Worm (Caenorhabditis elegans) whole organism, mixed stage, embryonic: ENCODE results near the gene K03A11.6.
A peak's percentile ranks its signal among the peaks of the same experiment; 100 is the strongest.

Source experiments
- M03D4.4 ChIP-seq: sonication (generic microtip); optimal IDR thresholded peaks from 2 replicates; lab custom pipeline; 2017; ENCODE audit warnings: mild to moderate bottlenecking, missing genetic modification characterization, missing compliant biosample characterization
- bed-3 ChIP-seq: fragments of 200-800 bp; sonication (Bioruptor generic); optimal IDR thresholded peaks from 3 replicates; lab custom pipeline; 2018; ENCODE audit warnings: mild to moderate bottlenecking, missing genetic modification characterization, moderate library complexity, missing compliant biosample characterization
- blmp-1 ChIP-seq: fragments of 150-350 bp; optimal IDR thresholded peaks from 2 replicates; lab custom pipeline; 2014; ENCODE audit warnings: missing biosample characterization, missing genetic modification characterization
- ceh-39 ChIP-seq: fragments of 150-350 bp; optimal IDR thresholded peaks from 2 replicates; lab custom pipeline; 2014; ENCODE audit warnings: missing biosample characterization, missing genetic modification characterization
- ceh-43 ChIP-seq: fragments of 200-800 bp; sonication (Bioruptor generic); optimal IDR thresholded peaks from 2 replicates; lab custom pipeline; 2018; ENCODE audit warnings: mild to moderate bottlenecking, missing genetic modification characterization, moderate library complexity, missing compliant biosample characterization
- ceh-83 ChIP-seq: fragments of 200-800 bp; sonication (Bioruptor generic); optimal IDR thresholded peaks from 2 replicates; lab custom pipeline; 2018; ENCODE audit warnings: mild to moderate bottlenecking, missing genetic modification characterization, missing compliant biosample characterization
- ces-1 ChIP-seq: fragments of 150-350 bp; optimal IDR thresholded peaks from 2 replicates; lab custom pipeline; 2014; ENCODE audit warnings: missing biosample characterization, missing genetic modification reagents, missing genetic modification characterization
- drap-1 ChIP-seq: fragments of 200-800 bp; sonication (Bioruptor generic); optimal IDR thresholded peaks from 3 replicates; lab custom pipeline; 2018; ENCODE audit warnings: mild to moderate bottlenecking, missing genetic modification characterization, missing compliant biosample characterization
- elt-1 ChIP-seq: sonication (generic microtip); optimal IDR thresholded peaks from 2 replicates; lab custom pipeline; 2017; ENCODE audit warnings: missing genetic modification characterization, mild to moderate bottlenecking, missing compliant biosample characterization, antibody characterized with exemption, moderate library complexity, borderline replicate concordance; ENCODE audit not compliant: insufficient read depth
- elt-3 ChIP-seq: fragments of 150-350 bp; optimal IDR thresholded peaks from 2 replicates; lab custom pipeline; 2014; ENCODE audit warnings: missing biosample characterization, missing genetic modification characterization
- flh-1 ChIP-seq: fragments of 200-800 bp; sonication (Bioruptor generic); optimal IDR thresholded peaks from 2 replicates; lab custom pipeline; 2018; ENCODE audit warnings: mild to moderate bottlenecking, missing genetic modification characterization, moderate library complexity, missing compliant biosample characterization
- ham-2 ChIP-seq: fragments of 200-800 bp; sonication (Bioruptor generic); optimal IDR thresholded peaks from 2 replicates; lab custom pipeline; 2018; ENCODE audit warnings: mild to moderate bottlenecking, missing genetic modification characterization, missing compliant biosample characterization
- hlh-1 ChIP-seq: fragments of 150-350 bp; optimal IDR thresholded peaks from 2 replicates; lab custom pipeline; 2014; ENCODE audit warnings: missing biosample characterization, missing genetic modification reagents, missing genetic modification characterization
- lin-13 ChIP-seq: fragments of 150-350 bp; optimal IDR thresholded peaks from 2 replicates; lab custom pipeline; 2014; ENCODE audit warnings: missing biosample characterization, missing genetic modification characterization
- lin-32 ChIP-seq: fragments of 200-800 bp; sonication (Bioruptor generic); optimal IDR thresholded peaks from 2 replicates; lab custom pipeline; 2018; ENCODE audit warnings: mild to moderate bottlenecking, missing genetic modification characterization, missing compliant biosample characterization
- lsy-2 ChIP-seq: fragments of 150-350 bp; optimal IDR thresholded peaks from 2 replicates; lab custom pipeline; 2014; ENCODE audit warnings: missing biosample characterization, missing genetic modification characterization
- mep-1 ChIP-seq: fragments of 150-350 bp; optimal IDR thresholded peaks from 2 replicates; lab custom pipeline; 2017; ENCODE audit warnings: missing biosample characterization, missing genetic modification reagents, missing genetic modification characterization, inconsistent platforms
- mls-2 ChIP-seq: sonication (generic microtip); optimal IDR thresholded peaks from 2 replicates; lab custom pipeline; 2016; ENCODE audit warnings: mild to moderate bottlenecking, missing genetic modification characterization, moderate library complexity, missing compliant biosample characterization
- nhr-12 ChIP-seq: fragments of 150-350 bp; optimal IDR thresholded peaks from 2 replicates; lab custom pipeline; 2014; ENCODE audit warnings: missing biosample characterization, missing genetic modification characterization
- nhr-2 ChIP-seq: fragments of 150-350 bp; optimal IDR thresholded peaks from 2 replicates; lab custom pipeline; 2014; ENCODE audit warnings: missing biosample characterization, missing genetic modification characterization
- nhr-237 ChIP-seq: fragments of 150-350 bp; optimal IDR thresholded peaks from 2 replicates; lab custom pipeline; 2014; ENCODE audit warnings: missing biosample characterization, missing genetic modification characterization
- nhr-28 ChIP-seq: fragments of 150-350 bp; optimal IDR thresholded peaks from 2 replicates; lab custom pipeline; 2014; ENCODE audit warnings: missing biosample characterization, missing genetic modification characterization
- nhr-76 ChIP-seq: sonication (generic microtip); optimal IDR thresholded peaks from 2 replicates; lab custom pipeline; 2017; ENCODE audit warnings: missing biosample characterization, missing genetic modification characterization
- sem-2 ChIP-seq: fragments of 200-800 bp; sonication (Bioruptor generic); optimal IDR thresholded peaks from 2 replicates; lab custom pipeline; 2018; ENCODE audit warnings: mild to moderate bottlenecking, missing genetic modification characterization, missing compliant biosample characterization
- snpc-4 ChIP-seq: fragments of 150-350 bp; optimal IDR thresholded peaks from 2 replicates; lab custom pipeline; 2014; ENCODE audit warnings: missing biosample characterization, missing genetic modification characterization
- sptf-1 ChIP-seq: sonication (generic microtip); optimal IDR thresholded peaks from 2 replicates; lab custom pipeline; 2017; ENCODE audit warnings: mild to moderate bottlenecking, missing genetic modification characterization, moderate library complexity, missing compliant biosample characterization
- unc-120 ChIP-seq: sonication (generic microtip); optimal IDR thresholded peaks from 2 replicates; lab custom pipeline; 2017; ENCODE audit warnings: missing genetic modification characterization, missing compliant biosample characterization; ENCODE audit not compliant: poor library complexity, severe bottlenecking
- unc-39 ChIP-seq: fragments of 150-350 bp; optimal IDR thresholded peaks from 2 replicates; lab custom pipeline; 2014; ENCODE audit warnings: missing biosample characterization, missing genetic modification characterization
- unc-62 ChIP-seq: fragments of 150-350 bp; optimal IDR thresholded peaks from 2 replicates; lab custom pipeline; 2014; ENCODE audit warnings: missing biosample characterization, missing genetic modification reagents, missing genetic modification characterization
- zip-8 ChIP-seq: fragments of 150-350 bp; optimal IDR thresholded peaks from 2 replicates; lab custom pipeline; 2014; ENCODE audit warnings: missing biosample characterization, missing genetic modification characterization
- ztf-11 ChIP-seq: fragments of 150-350 bp; optimal IDR thresholded peaks from 2 replicates; lab custom pipeline; 2014; ENCODE audit warnings: missing biosample characterization, missing genetic modification characterization

K03A11.6 gene

ce11 chrX:13014341-13014740 lies 41.3 kb upstream of the K03A11.6 start:
- TF ChIP-seq ztf-11 (tag; lab: Kevin White, UChicago) (no peak), ceh-39 (tag; lab: Kevin White, UChicago) (no peak), unc-120 (tag; lab: Kevin White, UChicago) (no peak), snpc-4 (tag; lab: Kevin White, UChicago) (no peak), ham-2 (GFP tag; lab: Kevin White, UChicago) (no peak), lsy-2 (tag; lab: Kevin White, UChicago) (no peak), flh-1 (GFP tag; lab: Kevin White, UChicago) (no peak)
- TF ChIP-seq, all 35 proteins: peak for 0

- TF ChIP-seq unc-39 (tag; lab: Kevin White, UChicago) (no peak), ham-2 (GFP tag; lab: Kevin White, UChicago) (no peak), zip-8 (tag; lab: Kevin White, UChicago) (no peak), nhr-76 (tag; lab: Kevin White, UChicago) (no peak), flh-1 (GFP tag; lab: Kevin White, UChicago) (no peak), bed-3 (GFP tag; lab: Kevin White, UChicago) (no peak), ceh-43 (GFP tag; lab: Kevin White, UChicago) (no peak), nhr-237 (tag; lab: Kevin White, UChicago) (no peak), ceh-83 (GFP tag; lab: Kevin White, UChicago) (no peak), nhr-28 (tag; lab: Kevin White, UChicago) (no peak), blmp-1 (tag; lab: Kevin White, UChicago) (no peak), unc-62 (GFP tag; lab: Kevin White, UChicago) (no peak), mep-1 (tag; lab: Kevin White, UChicago) (no peak), lin-13 (tag; lab: Kevin White, UChicago) (no peak), unc-120 (tag; lab: Kevin White, UChicago) (no peak), ceh-39 (tag; lab: Kevin White, UChicago) (no peak), hlh-1 (tag; lab: Kevin White, UChicago) (no peak), nhr-2 (no peak)
These were observed 39.4 kb upstream of the K03A11.6 start for ce11 chrX:13016290-13016689.

- peak; percentile 85 for TF ChIP-seq ces-1 (GFP tag; lab: Kevin White, UChicago)
- TF ChIP-seq ztf-11 (tag; lab: Kevin White, UChicago): no peak
These were observed 34.2 kb upstream of the K03A11.6 start for ce11 chrX:13021446-13021845.

ce11 chrX:13032610-13033009 lies 23.1 kb upstream of the K03A11.6 start, which contains the start of gene npr-10:
npr-10 (minus strand) TSS chrX:13032710.
- TF ChIP-seq bed-3 (GFP tag; lab: Kevin White, UChicago) (no peak), elt-3 (tag; lab: Kevin White, UChicago) (no peak), elt-1 (tag; lab: Kevin White, UChicago) (no peak), ceh-43 (GFP tag; lab: Kevin White, UChicago) (no peak), nhr-76 (tag; lab: Kevin White, UChicago) (no peak), ztf-11 (tag; lab: Kevin White, UChicago) (no peak), zip-8 (tag; lab: Kevin White, UChicago) (no peak), nhr-2 (no peak), drap-1 (GFP tag; lab: Kevin White, UChicago) (no peak), mls-2 (no peak), flh-1 (GFP tag; lab: Kevin White, UChicago) (no peak), sem-2 (no peak), lin-32 (GFP tag; lab: Kevin White, UChicago) (no peak), lin-13 (tag; lab: Kevin White, UChicago) (no peak), M03D4.4 (tag; lab: Kevin White, UChicago) (no peak), unc-120 (tag; lab: Kevin White, UChicago) (no peak)

- TF ChIP-seq nhr-28 (tag; lab: Kevin White, UChicago): no peak
- no peak for TF ChIP-seq sptf-1
- TF ChIP-seq hlh-1 (tag; lab: Kevin White, UChicago): no peak
- TF ChIP-seq nhr-76 (tag; lab: Kevin White, UChicago): no peak
- TF ChIP-seq ces-1 (GFP tag; lab: Kevin White, UChicago): peak; percentile 50
- no peak for TF ChIP-seq nhr-12 (tag; lab: Kevin White, UChicago)
- no peak for TF ChIP-seq unc-62 (GFP tag; lab: Kevin White, UChicago)
These were observed 21.8 kb upstream of the K03A11.6 start for ce11 chrX:13033850-13034249.
